Fruit fly (Drosophila melanogaster): ENCODE data around the gene CG31673.
A peak's percentile ranks its signal among the peaks of the same experiment; 100 is the strongest.

The CG31673 gene

dm6 chr2L:20780768-20781167, 48.6 kb upstream of the CG31673 start (continued):
- TF ChIP-seq sqz (GFP tag; optimal IDR thresholded peaks at IDR 0.05) (peak; percentile 49), CG10431 (GFP tag; optimal IDR thresholded peaks at IDR 0.05) (peak; percentile 26), usp (GFP tag; optimal IDR thresholded peaks at IDR 0.05) (no peak), fru (optimal IDR thresholded peaks at IDR 0.05) (no peak), CG18619 (GFP tag; optimal IDR thresholded peaks at IDR 0.05) (peak; percentile 77), CG11085 (GFP tag; IDR thresholded peaks at IDR 0.05) (no peak), nom (GFP tag; optimal IDR thresholded peaks at IDR 0.05) (no peak), CG30020 (tag; optimal IDR thresholded peaks at IDR 0.05) (no peak), TFAM (GFP tag; optimal IDR thresholded peaks at IDR 0.05) (peak; percentile 29), CG34376 (GFP tag; optimal IDR thresholded peaks at IDR 0.05) (no peak), ems (GFP tag; optimal IDR thresholded peaks at IDR 0.05) (peak; percentile 32), gce (GFP tag; IDR thresholded peaks at IDR 0.05) (peak; percentile 69; the same call in 1 of the 3 replicates), CG12104 (GFP tag; optimal IDR thresholded peaks at IDR 0.05) (peak; percentile 73), CTCF (GFP tag; optimal IDR thresholded peaks at IDR 0.05) (no peak), sna (GFP tag; IDR thresholded peaks at IDR 0.05; ENCODE audit: partially characterized antibody) (no peak), C15 (GFP tag; IDR thresholded peaks at IDR 0.05) (no peak), ac (GFP tag; optimal IDR thresholded peaks at IDR 0.05) (peak; percentile 82), Deaf1 (tag; optimal IDR thresholded peaks at IDR 0.05) (no peak), CG15269 (tag; optimal IDR thresholded peaks at IDR 0.05) (peak; percentile 57), run (tag; optimal IDR thresholded peaks at IDR 0.05) (peak; percentile 11), Dp (GFP tag; optimal IDR thresholded peaks at IDR 0.05) (no peak), jing (GFP tag; optimal IDR thresholded peaks at IDR 0.05) (no peak), toy (GFP tag; IDR thresholded peaks at IDR 0.05) (no peak), sob (GFP tag; IDR thresholded peaks at IDR 0.05) (peak; percentile 53; the same call in 1 of the 2 replicates), nerfin-1 (tag; optimal IDR thresholded peaks at IDR 0.05) (peak; percentile 51), ranshi (GFP tag; IDR thresholded peaks at IDR 0.05) (peak; percentile 53; the same call in 1 of the 2 replicates), vvl (GFP tag; IDR thresholded peaks at IDR 0.05) (peak; percentile 39; the same call in 1 of the 2 replicates), BtbVII (GFP tag; optimal IDR thresholded peaks at IDR 0.05) (peak; percentile 70), CG31441 (GFP tag; IDR thresholded peaks at IDR 0.05) (peak; percentile 49; the same call in 1 of the 2 replicates), CG6854 (GFP tag; optimal IDR thresholded peaks at IDR 0.05) (peak; percentile 17), sens-2 (GFP tag; IDR thresholded peaks at IDR 0.05) (no peak), Hr51 (GFP tag; optimal IDR thresholded peaks at IDR 0.05) (peak; percentile 4 to 58), CG7928 (GFP tag; optimal IDR thresholded peaks at IDR 0.05) (peak; percentile 32), so (GFP tag; IDR thresholded peaks at IDR 0.05) (0 out of 3 replicates have a peak, but pooled peaks have one; percentile 30), al (GFP tag; IDR thresholded peaks at IDR 0.05) (no peak), CoRest (tag; optimal IDR thresholded peaks at IDR 0.05) (peak; percentile 36), dpn (GFP tag; optimal IDR thresholded peaks at IDR 0.05) (peak; percentile 7 to 46), CG6272 (GFP tag; IDR thresholded peaks at IDR 0.05) (no peak), Dbx (GFP tag; IDR thresholded peaks at IDR 0.05) (peak; percentile 11; the same call in 1 of the 3 replicates), amos (GFP tag; IDR thresholded peaks at IDR 0.05; ENCODE audit: partially characterized antibody) (no peak), ara (GFP tag; IDR thresholded peaks at IDR 0.05) (peak; percentile 50; the same call in 1 of the 2 replicates), CG18011 (GFP tag; optimal IDR thresholded peaks at IDR 0.05) (peak; percentile 4), CG3407 (GFP tag; optimal IDR thresholded peaks at IDR 0.05) (peak; percentile 78), CG5180 (GFP tag; optimal IDR thresholded peaks at IDR 0.05) (peak; percentile 46), chinmo (GFP tag; IDR thresholded peaks at IDR 0.05; ENCODE audit: partially characterized antibody) (no peak), CG17612 (GFP tag; IDR thresholded peaks at IDR 0.05) (0 out of 2 replicates have a peak, but pooled peaks have one; percentile 11), CG10209 (GFP tag; optimal IDR thresholded peaks at IDR 0.05) (peak; percentile 81), repo (GFP tag; optimal IDR thresholded peaks at IDR 0.05) (peak; percentile 12), CG11696 (GFP tag; IDR thresholded peaks at IDR 0.05) (0 out of 2 replicates have a peak, but pooled peaks have one; percentile 22), pzg (GFP tag; optimal IDR thresholded peaks at IDR 0.05) (no peak), bbx (GFP tag; IDR thresholded peaks at IDR 0.05; ENCODE audit: partially characterized antibody) (no peak)

All from whole organism, embryonic.